Worm (Caenorhabditis elegans) whole organism, L3 larva: Measurements from ENCODE around the gene aakb-1.
A peak's percentile ranks its signal among the peaks of the same experiment; 100 is the strongest.

ENCODE experiments used
- ZK546.5 ChIP-seq: sonication (generic microtip); optimal IDR thresholded peaks from 2 replicates; lab custom pipeline; 2017; ENCODE audit warnings: missing biosample characterization, missing genetic modification characterization
- aly-2 ChIP-seq: fragments of 150-350 bp; optimal IDR thresholded peaks from 2 replicates; lab custom pipeline; 2014; ENCODE audit warnings: missing biosample characterization, missing genetic modification characterization
- ama-1 ChIP-seq: fragments of 150-350 bp; optimal IDR thresholded peaks from 2 replicates; lab custom pipeline; 2018
- ceh-16 ChIP-seq: sonication (generic microtip); optimal IDR thresholded peaks from 2 replicates; lab custom pipeline; 2017; ENCODE audit warnings: missing biosample characterization, missing genetic modification characterization
- ceh-28 ChIP-seq: fragments of 150-350 bp; optimal IDR thresholded peaks from 2 replicates; lab custom pipeline; 2014; ENCODE audit warnings: missing biosample characterization, missing genetic modification reagents, missing genetic modification characterization
- ceh-9 ChIP-seq: sonication (generic microtip); optimal IDR thresholded peaks from 2 replicates; lab custom pipeline; 2018; ENCODE audit warnings: missing biosample characterization, missing genetic modification characterization
- daf-12 ChIP-seq: fragments of 150-350 bp; optimal IDR thresholded peaks from 2 replicates; lab custom pipeline; 2014; ENCODE audit warnings: missing biosample characterization, missing genetic modification reagents, missing genetic modification characterization
- egl-27 ChIP-seq: sonication (generic microtip); optimal IDR thresholded peaks from 4 replicates; lab custom pipeline; 2017; ENCODE audit warnings: missing biosample characterization, missing genetic modification reagents, missing genetic modification characterization
- elt-1 ChIP-seq: fragments of 150-350 bp; optimal IDR thresholded peaks from 2 replicates; lab custom pipeline; 2014; ENCODE audit warnings: missing biosample characterization, missing genetic modification characterization
- elt-2 ChIP-seq: sonication (generic microtip); optimal IDR thresholded peaks from 2 replicates; lab custom pipeline; 2016; ENCODE audit warnings: missing genetic modification reagents, mild to moderate bottlenecking, missing genetic modification characterization, missing compliant biosample characterization
- fkh-10 ChIP-seq: sonication (generic microtip); optimal IDR thresholded peaks from 2 replicates; lab custom pipeline; 2017; ENCODE audit warnings: missing biosample characterization, missing genetic modification reagents, missing genetic modification characterization
- fkh-2 ChIP-seq: fragments of 150-350 bp; optimal IDR thresholded peaks from 2 replicates; lab custom pipeline; 2014; ENCODE audit warnings: missing biosample characterization, missing genetic modification reagents, missing genetic modification characterization
- fos-1 ChIP-seq: fragments of 150-350 bp; optimal IDR thresholded peaks from 2 replicates; lab custom pipeline; 2014; ENCODE audit warnings: missing biosample characterization, missing genetic modification characterization
- jun-1 ChIP-seq: fragments of 150-350 bp; optimal IDR thresholded peaks from 2 replicates; lab custom pipeline; 2014; ENCODE audit warnings: missing biosample characterization, missing genetic modification reagents, missing genetic modification characterization
- lin-15B ChIP-seq: fragments of 150-350 bp; optimal IDR thresholded peaks from 2 replicates; lab custom pipeline; 2014; ENCODE audit warnings: missing biosample characterization, missing genetic modification characterization
- lin-39 ChIP-seq: fragments of 150-350 bp; optimal IDR thresholded peaks from 2 replicates; lab custom pipeline; 2018; ENCODE audit warnings: missing biosample characterization, missing genetic modification reagents, missing genetic modification characterization
- mdl-1 ChIP-seq: fragments of 150-350 bp; optimal IDR thresholded peaks from 2 replicates; lab custom pipeline; 2014; ENCODE audit warnings: missing biosample characterization, missing genetic modification characterization
- mml-1 ChIP-seq: fragments of 150-350 bp; sonication (generic microtip); optimal IDR thresholded peaks from 3 replicates; lab custom pipeline; 2014; ENCODE audit warnings: missing biosample characterization, missing genetic modification characterization
- nfya-1 ChIP-seq: sonication (generic microtip); optimal IDR thresholded peaks from 2 replicates; lab custom pipeline; 2017; ENCODE audit warnings: missing genetic modification characterization, mild to moderate bottlenecking, missing compliant biosample characterization, antibody characterized with exemption, moderate library complexity; ENCODE audit not compliant: insufficient read depth
- nhr-12 ChIP-seq: fragments of 150-350 bp; optimal IDR thresholded peaks from 2 replicates; lab custom pipeline; 2014; ENCODE audit warnings: missing biosample characterization, missing genetic modification characterization
- nhr-23 ChIP-seq: fragments of 150-350 bp; optimal IDR thresholded peaks from 2 replicates; lab custom pipeline; 2014; ENCODE audit warnings: missing biosample characterization, missing genetic modification reagents, missing genetic modification characterization
- nhr-25 ChIP-seq: sonication (generic microtip); optimal IDR thresholded peaks from 2 replicates; lab custom pipeline; 2017; ENCODE audit warnings: missing biosample characterization, missing genetic modification characterization
- nhr-28 ChIP-seq: fragments of 150-350 bp; optimal IDR thresholded peaks from 2 replicates; lab custom pipeline; 2014; ENCODE audit warnings: missing biosample characterization, missing genetic modification characterization
- nhr-43 ChIP-seq: sonication (generic microtip); optimal IDR thresholded peaks from 2 replicates; lab custom pipeline; 2016; ENCODE audit warnings: mild to moderate bottlenecking, missing genetic modification characterization, missing compliant biosample characterization; ENCODE audit not compliant: poor library complexity, severe bottlenecking
- nhr-67 ChIP-seq: fragments of 150-350 bp; optimal IDR thresholded peaks from 2 replicates; lab custom pipeline; 2014; ENCODE audit warnings: missing biosample characterization, missing genetic modification characterization
- nhr-76 ChIP-seq: fragments of 150-350 bp; sonication (generic microtip); optimal IDR thresholded peaks from 5 replicates; lab custom pipeline; 2014; ENCODE audit warnings: missing biosample characterization, missing genetic modification characterization
- nhr-77 ChIP-seq: fragments of 150-350 bp; optimal IDR thresholded peaks from 2 replicates; lab custom pipeline; 2014; ENCODE audit warnings: missing biosample characterization, missing genetic modification characterization
- pha-4 ChIP-seq: fragments of 150-350 bp; optimal IDR thresholded peaks from 2 replicates; lab custom pipeline; 2014; ENCODE audit warnings: missing biosample characterization, missing genetic modification reagents, missing genetic modification characterization
- pqm-1 ChIP-seq: fragments of 150-350 bp; optimal IDR thresholded peaks from 2 replicates; lab custom pipeline; 2017; ENCODE audit warnings: missing biosample characterization, missing genetic modification characterization, inconsistent platforms
- sea-2 ChIP-seq: fragments of 150-350 bp; sonication (generic microtip); optimal IDR thresholded peaks from 4 replicates; lab custom pipeline; 2014; ENCODE audit warnings: missing biosample characterization, missing genetic modification reagents, missing genetic modification characterization
- skn-1 ChIP-seq: fragments of 150-350 bp; optimal IDR thresholded peaks from 2 replicates; lab custom pipeline; 2014; ENCODE audit warnings: missing biosample characterization, missing genetic modification characterization
- snpc-4 ChIP-seq: fragments of 150-350 bp; optimal IDR thresholded peaks from 2 replicates; lab custom pipeline; 2014; ENCODE audit warnings: missing biosample characterization, missing genetic modification characterization
- tbx-2 ChIP-seq: sonication (generic microtip); optimal IDR thresholded peaks from 2 replicates; lab custom pipeline; 2016; ENCODE audit warnings: mild to moderate bottlenecking, missing genetic modification characterization, missing compliant biosample characterization
- unc-39 ChIP-seq: sonication (generic microtip); optimal IDR thresholded peaks from 4 replicates; lab custom pipeline; 2017; ENCODE audit warnings: missing biosample characterization, missing genetic modification characterization
- ztf-4 ChIP-seq: fragments of 150-350 bp; optimal IDR thresholded peaks from 2 replicates; lab custom pipeline; 2014; ENCODE audit warnings: missing biosample characterization, missing genetic modification characterization

aakb-1 gene

ce11 chrX:13767282-13767681 is 11.7 kb downstream of the aakb-1 start:
- TF ChIP-seq ztf-4 (tag; lab: Kevin White, UChicago) (no peak), lin-39 (tag; lab: Kevin White, UChicago) (no peak), elt-2 (peak; percentile 65), fkh-10 (GFP tag; lab: Kevin White, UChicago) (no peak), nhr-12 (tag; lab: Kevin White, UChicago) (no peak), elt-1 (tag; lab: Kevin White, UChicago) (no peak)

DNA sequence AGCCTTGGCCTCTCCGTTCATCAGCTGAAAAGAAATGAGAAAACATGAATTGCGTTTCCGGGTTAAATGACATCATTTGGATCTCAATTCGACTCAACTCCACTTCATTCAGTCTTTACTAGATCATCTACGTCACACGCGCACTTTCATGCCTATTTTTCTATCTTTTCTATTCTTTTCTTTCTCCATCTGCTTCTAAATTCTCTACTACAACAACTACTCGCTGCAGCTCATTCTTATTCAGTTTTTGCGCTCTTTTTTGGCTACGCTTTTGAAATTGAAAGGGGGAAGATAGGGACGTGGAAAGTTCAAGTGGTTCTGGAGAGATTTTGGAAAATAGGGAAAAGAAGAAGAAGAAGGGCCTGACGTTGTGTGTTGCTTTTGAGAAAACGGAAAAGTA is 13.0 kb downstream of the aakb-1 start:
- TF ChIP-seq elt-1 (tag; lab: Kevin White, UChicago) (no peak), nfya-1 (peak; percentile 62), jun-1 (tag; lab: Kevin White, UChicago) (no peak), tbx-2 (tag; lab: Kevin White, UChicago) (peak; percentile 49), ama-1 (lab: Kevin White, UChicago) (peak; percentile 22), nhr-23 (tag; lab: Kevin White, UChicago) (peak; percentile 22), fkh-10 (GFP tag; lab: Kevin White, UChicago) (peak; percentile 89)

ce11 chrX:13770508-13770978 is 15.0 kb downstream of the aakb-1 start, which contains the start of gene nkb-3:
Gene nkb-3 (minus strand): TSS chrX:13770558.
- no peak for TF ChIP-seq egl-27 (tag; lab: Kevin White, UChicago)
- TF ChIP-seq unc-39 (tag; lab: Kevin White, UChicago) = no peak
- TF ChIP-seq nhr-25 (tag; lab: Kevin White, UChicago) = no peak
- TF ChIP-seq ceh-16 (tag; lab: Kevin White, UChicago) = no peak
- TF ChIP-seq ZK546.5 (tag; lab: Kevin White, UChicago) = no peak
- TF ChIP-seq sea-2 (GFP tag; lab: Kevin White, UChicago) = no peak

ce11 chrX:13772734-13773133 is 17.2 kb downstream of the aakb-1 start:
- no peak for TF ChIP-seq mml-1
- TF ChIP-seq ztf-4 (tag; lab: Kevin White, UChicago) = no peak
- TF ChIP-seq nhr-28 (tag; lab: Kevin White, UChicago) = no peak
- no peak for TF ChIP-seq ceh-9 (tag; lab: Kevin White, UChicago)
- peak; percentile 67 for TF ChIP-seq skn-1
- TF ChIP-seq snpc-4 (tag; lab: Kevin White, UChicago) = no peak
- no peak for TF ChIP-seq nhr-23 (tag; lab: Kevin White, UChicago)
- TF ChIP-seq mdl-1 (tag; lab: Kevin White, UChicago) = no peak
- no peak for TF ChIP-seq unc-39 (tag; lab: Kevin White, UChicago)
- TF ChIP-seq ZK546.5 (tag; lab: Kevin White, UChicago) = no peak
- TF ChIP-seq nhr-12 (tag; lab: Kevin White, UChicago) = no peak
- peak; percentile 84 for TF ChIP-seq pqm-1
- TF ChIP-seq ceh-16 (tag; lab: Kevin White, UChicago) = no peak
- no peak for TF ChIP-seq nhr-76 (tag; lab: Kevin White, UChicago)
- TF ChIP-seq egl-27 (tag; lab: Kevin White, UChicago) = no peak
- TF ChIP-seq ceh-28 (tag; lab: Kevin White, UChicago) = no peak
- TF ChIP-seq sea-2 (GFP tag; lab: Kevin White, UChicago) = no peak
- TF ChIP-seq ama-1 (lab: Kevin White, UChicago) = no peak
- no peak for TF ChIP-seq fkh-2 (tag; lab: Kevin White, UChicago)
- TF ChIP-seq pha-4 (tag; lab: Kevin White, UChicago) = no peak
- TF ChIP-seq tbx-2 (tag; lab: Kevin White, UChicago) = no peak
- no peak for TF ChIP-seq aly-2
- no peak for TF ChIP-seq lin-15B (tag; lab: Kevin White, UChicago)
- TF ChIP-seq nhr-77 (tag; lab: Kevin White, UChicago) = no peak
- no peak for TF ChIP-seq daf-12 (tag; lab: Kevin White, UChicago)
- TF ChIP-seq nhr-43 = no peak
- TF ChIP-seq elt-2 = peak; percentile 95
- no peak for TF ChIP-seq fos-1 (tag; lab: Kevin White, UChicago)
- TF ChIP-seq jun-1 (tag; lab: Kevin White, UChicago) = peak; percentile 4
- TF ChIP-seq, all 47 proteins: peak for 4

ce11 chrX:13774144-13774543 is 18.6 kb downstream of the aakb-1 start:
- TF ChIP-seq nhr-77 (tag; lab: Kevin White, UChicago) (no peak), ZK546.5 (tag; lab: Kevin White, UChicago) (no peak), nhr-67 (tag; lab: Kevin White, UChicago) (no peak), pqm-1 (peak; percentile 75), tbx-2 (tag; lab: Kevin White, UChicago) (no peak), pha-4 (tag; lab: Kevin White, UChicago) (peak; percentile 26), elt-2 (peak; percentile 86)
